Worm (Caenorhabditis elegans) whole organism, mixed stage, embryonic: ENCODE data around the gene ZK54.3.

Experiments
- ceh-43 ChIP-seq: fragments of 200-800 bp; sonication (Bioruptor generic); optimal IDR thresholded peaks from 2 replicates; lab custom pipeline; 2018; ENCODE audit warnings: mild to moderate bottlenecking, missing genetic modification characterization, moderate library complexity, missing compliant biosample characterization
- nhr-237 ChIP-seq: fragments of 150-350 bp; optimal IDR thresholded peaks from 2 replicates; lab custom pipeline; 2014; ENCODE audit warnings: missing biosample characterization, missing genetic modification characterization
- unc-39 ChIP-seq: fragments of 150-350 bp; optimal IDR thresholded peaks from 2 replicates; lab custom pipeline; 2014; ENCODE audit warnings: missing biosample characterization, missing genetic modification characterization

DNA sequence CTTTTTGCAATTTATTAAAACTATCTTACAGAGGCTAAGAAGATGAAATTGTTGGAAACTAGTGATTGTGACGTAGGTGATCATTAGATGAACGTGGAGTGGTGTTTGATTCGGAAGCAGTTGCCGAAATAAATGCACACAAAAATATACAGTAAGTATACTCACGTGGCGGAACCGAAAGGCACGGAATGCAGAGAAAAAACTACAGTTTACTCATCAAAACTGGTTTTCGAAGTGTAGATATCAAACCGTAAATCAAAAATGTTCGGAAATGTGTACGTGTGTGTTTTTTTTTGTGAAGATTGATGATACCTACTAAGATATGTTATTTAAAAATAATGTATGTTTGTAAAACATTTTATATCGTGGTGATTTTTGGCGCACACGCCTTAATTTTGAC, 40.1 kb downstream of the ZK54.3 start:
- TF ChIP-seq nhr-237 (tag; lab: Kevin White, UChicago), result no peak
- no peak for TF ChIP-seq unc-39 (tag; lab: Kevin White, UChicago)
- no peak for TF ChIP-seq ceh-43 (GFP tag; lab: Kevin White, UChicago)
